Worm (Caenorhabditis elegans) whole organism, mixed stage, embryonic: ENCODE measurements around the gene abu-9.

Source experiments
- flh-1 ChIP-seq: fragments of 200-800 bp; sonication (Bioruptor generic); optimal IDR thresholded peaks from 2 replicates; lab custom pipeline; 2018; ENCODE audit warnings: mild to moderate bottlenecking, missing genetic modification characterization, moderate library complexity, missing compliant biosample characterization
- nhr-237 ChIP-seq: fragments of 150-350 bp; optimal IDR thresholded peaks from 2 replicates; lab custom pipeline; 2014; ENCODE audit warnings: missing biosample characterization, missing genetic modification characterization
- sem-2 ChIP-seq: fragments of 200-800 bp; sonication (Bioruptor generic); optimal IDR thresholded peaks from 2 replicates; lab custom pipeline; 2018; ENCODE audit warnings: mild to moderate bottlenecking, missing genetic modification characterization, missing compliant biosample characterization
- sptf-1 ChIP-seq: sonication (generic microtip); optimal IDR thresholded peaks from 2 replicates; lab custom pipeline; 2017; ENCODE audit warnings: mild to moderate bottlenecking, missing genetic modification characterization, moderate library complexity, missing compliant biosample characterization
- unc-62 ChIP-seq: fragments of 150-350 bp; optimal IDR thresholded peaks from 2 replicates; lab custom pipeline; 2014; ENCODE audit warnings: missing biosample characterization, missing genetic modification reagents, missing genetic modification characterization

- TF ChIP-seq sptf-1 (tag; lab: Kevin White, UChicago) (no peak), unc-62 (no peak), flh-1 (GFP tag; lab: Kevin White, UChicago) (no peak), sem-2 (GFP tag; lab: Kevin White, UChicago) (no peak), nhr-237 (no peak)
These were observed 5.9 kb downstream of the abu-9 start, which contains the start of gene F55E10.4 for ce11 chrX:8327800-8328199.
